Fruit fly (Drosophila melanogaster): Measurements from ENCODE around the gene mthl7.

DNA sequence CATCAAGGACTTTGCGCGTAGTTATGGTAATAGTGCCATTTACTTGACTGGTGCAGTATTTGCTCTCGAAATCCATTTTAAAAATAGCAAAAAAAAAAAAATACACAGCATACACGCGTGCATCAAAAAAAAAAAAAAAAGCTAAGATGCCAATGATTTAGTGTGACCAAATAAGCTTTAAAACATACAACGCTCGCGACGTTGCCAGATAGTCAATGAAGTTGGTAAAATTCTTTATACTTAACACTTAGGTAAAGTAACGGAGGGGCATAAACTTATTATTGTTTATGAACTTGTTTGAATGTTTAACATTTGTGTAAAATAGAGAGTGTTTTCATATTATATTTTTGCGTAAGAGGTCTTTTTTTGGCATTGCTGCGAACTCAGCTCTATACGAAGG is 30.3 kb upstream of the mthl7 start, which contains the start of gene tut:
- no peak for TF ChIP-seq CG14655 (GFP tag; optimal IDR thresholded peaks at IDR 0.05)
- TF ChIP-seq rn (GFP tag; IDR thresholded peaks at IDR 0.05) = no peak
- no peak for TF ChIP-seq CG10348 (GFP tag; IDR thresholded peaks at IDR 0.05)

All from whole organism, pupa.